Fruit fly (Drosophila melanogaster) whole organism, embryonic: ENCODE data around the gene Pgant8.

Source experiments
- CG1024 ChIP-seq: fragments of 200-800 bp; sonication (Bioruptor generic); IDR thresholded peaks from 2 replicates; pipeline ENCODE4 v1.3.6; 2022; ENCODE audit warnings: missing biosample characterization, missing genetic modification characterization
- CG10321 ChIP-seq: fragments of 200-800 bp; sonication (Bioruptor generic); IDR thresholded peaks from 2 replicates; pipeline ENCODE4 v1.3.6; 2022; ENCODE audit warnings: missing biosample characterization, missing genetic modification characterization
- CG10462 ChIP-seq: fragments of 200-800 bp; sonication (Bioruptor generic); optimal IDR thresholded peaks from 2 replicates; lab custom pipeline; 2016; ENCODE audit warnings: missing biosample characterization, missing genetic modification characterization
- CG11247 ChIP-seq: fragments of 200-800 bp; sonication (Bioruptor generic); IDR thresholded peaks from 2 replicates; pipeline ENCODE4 v1.3.6; 2022; ENCODE audit warnings: missing biosample characterization, missing genetic modification characterization
- CG11456 ChIP-seq: fragments of 200-800 bp; sonication (Bioruptor generic); IDR thresholded peaks from 3 replicates; pipeline ENCODE4 v1.3.6; 2022; ENCODE audit warnings: missing biosample characterization, missing genetic modification characterization
- CG11695 ChIP-seq: fragments of 200-800 bp; sonication (Bioruptor generic); IDR thresholded peaks from 3 replicates; pipeline ENCODE4 v1.3.6; 2022; ENCODE audit warnings: missing biosample characterization, missing genetic modification characterization
- CG11696 ChIP-seq: fragments of 200-800 bp; sonication (Bioruptor generic); IDR thresholded peaks from 2 replicates; pipeline ENCODE4 v1.3.6; 2022; ENCODE audit warnings: missing biosample characterization, missing genetic modification characterization
- CG12219 ChIP-seq: fragments of 200-800 bp; sonication (Bioruptor generic); optimal IDR thresholded peaks from 3 replicates; lab custom pipeline; 2018; ENCODE audit warnings: missing biosample characterization, mild to moderate bottlenecking, missing genetic modification characterization
- CG12391 ChIP-seq: fragments of 200-800 bp; sonication (Bioruptor generic); optimal IDR thresholded peaks from 3 replicates; lab custom pipeline; 2018; ENCODE audit warnings: missing biosample characterization, mild to moderate bottlenecking, missing genetic modification characterization, moderate library complexity
- CG12942 ChIP-seq: fragments of 200-800 bp; sonication (Bioruptor generic); optimal IDR thresholded peaks from 3 replicates; lab custom pipeline; 2016; ENCODE audit warnings: missing biosample characterization, missing genetic modification characterization
- CG14441 ChIP-seq: fragments of 200-800 bp; sonication (Bioruptor generic); IDR thresholded peaks from 2 replicates; pipeline ENCODE4 v1.3.6; 2022; ENCODE audit warnings: missing biosample characterization, missing genetic modification characterization
- CG15601 ChIP-seq: fragments of 200-800 bp; sonication (Bioruptor generic); optimal IDR thresholded peaks from 3 replicates; lab custom pipeline; 2019; ENCODE audit warnings: missing biosample characterization, mild to moderate bottlenecking, missing genetic modification characterization, moderate library complexity
- CG17612 ChIP-seq: fragments of 200-800 bp; sonication (Bioruptor generic); IDR thresholded peaks from 2 replicates; pipeline ENCODE4 v1.3.6; 2022; ENCODE audit warnings: missing biosample characterization, missing genetic modification characterization
- CG17802 ChIP-seq: fragments of 200-800 bp; sonication (Bioruptor generic); optimal IDR thresholded peaks from 2 replicates; lab custom pipeline; 2018; ENCODE audit warnings: missing biosample characterization, mild to moderate bottlenecking, missing genetic modification characterization, moderate library complexity
- CG17829 ChIP-seq: fragments of 200-800 bp; optimal IDR thresholded peaks from 2 replicates; lab custom pipeline; 2019; ENCODE audit warnings: missing biosample characterization, mild to moderate bottlenecking, missing genetic modification characterization, moderate library complexity
- CG30020 ChIP-seq: fragments of 200-800 bp; optimal IDR thresholded peaks from 2 replicates; lab custom pipeline; 2019; ENCODE audit warnings: missing biosample characterization, mild to moderate bottlenecking, missing genetic modification characterization, moderate library complexity
- CG30431 ChIP-seq: fragments of 200-800 bp; sonication (Bioruptor generic); optimal IDR thresholded peaks from 2 replicates; lab custom pipeline; 2017; ENCODE audit warnings: missing biosample characterization, missing genetic modification characterization
- CG31365 ChIP-seq: fragments of 200-800 bp; sonication (Bioruptor generic); optimal IDR thresholded peaks from 2 replicates; lab custom pipeline; 2018; ENCODE audit warnings: missing biosample characterization, mild to moderate bottlenecking, missing genetic modification characterization
- CG31388 ChIP-seq: fragments of 200-800 bp; sonication (Bioruptor generic); optimal IDR thresholded peaks from 2 replicates; lab custom pipeline; 2016; ENCODE audit warnings: missing biosample characterization, missing genetic modification characterization
- CG3281 ChIP-seq: fragments of 200-800 bp; sonication (Bioruptor generic); optimal IDR thresholded peaks from 3 replicates; lab custom pipeline; 2017; ENCODE audit warnings: missing biosample characterization, mild to moderate bottlenecking, missing genetic modification characterization
- CG42726 ChIP-seq: fragments of 200-800 bp; sonication (Bioruptor generic); IDR thresholded peaks from 2 replicates; pipeline ENCODE4 v1.3.6; 2022; ENCODE audit warnings: missing biosample characterization, missing genetic modification characterization; ENCODE audit not compliant: partially characterized antibody
- CG5245 ChIP-seq: fragments of 200-800 bp; sonication (Bioruptor generic); optimal IDR thresholded peaks from 3 replicates; lab custom pipeline; 2016; ENCODE audit warnings: missing biosample characterization, missing genetic modification characterization
- CG8290 ChIP-seq, 3 experiments: fragments of 200-800 bp; sonication (Bioruptor generic); optimal IDR thresholded peaks; 2 replicates each; lab custom pipeline; 2016 to 2019; ENCODE audit warnings: missing biosample characterization in 3 of 3, missing genetic modification characterization in 3 of 3, mild to moderate bottlenecking in 2 of 3, moderate library complexity in 1 of 3
- CG8924 ChIP-seq: fragments of 200-800 bp; optimal IDR thresholded peaks from 3 replicates; lab custom pipeline; 2019; ENCODE audit warnings: missing biosample characterization, mild to moderate bottlenecking, missing genetic modification characterization, moderate library complexity
- CG9727 ChIP-seq: fragments of 200-800 bp; sonication (Bioruptor generic); optimal IDR thresholded peaks from 3 replicates; lab custom pipeline; 2017; ENCODE audit warnings: missing biosample characterization, mild to moderate bottlenecking, missing genetic modification characterization
- CG9817 ChIP-seq: fragments of 200-800 bp; sonication (Bioruptor generic); optimal IDR thresholded peaks from 2 replicates; lab custom pipeline; 2018; ENCODE audit warnings: missing biosample characterization, mild to moderate bottlenecking, missing genetic modification characterization, moderate library complexity
- Dref ChIP-seq: fragments of 200-800 bp; sonication (Bioruptor generic); IDR thresholded peaks from 2 replicates; pipeline ENCODE4 v1.3.6; 2022; ENCODE audit warnings: missing biosample characterization, missing genetic modification characterization
- Elba2 ChIP-seq: fragments of 200-800 bp; sonication (Bioruptor generic); optimal IDR thresholded peaks from 3 replicates; lab custom pipeline; 2016; ENCODE audit warnings: missing biosample characterization, missing genetic modification characterization
- Ets97D ChIP-seq: fragments of 200-800 bp; sonication (Bioruptor generic); optimal IDR thresholded peaks from 3 replicates; lab custom pipeline; 2016; ENCODE audit warnings: missing biosample characterization, missing genetic modification characterization
- H2.0 ChIP-seq: fragments of 200-800 bp; sonication (Bioruptor generic); IDR thresholded peaks from 2 replicates; pipeline ENCODE4 v1.3.6; 2022; ENCODE audit warnings: missing biosample characterization, missing genetic modification characterization
- HLH3B ChIP-seq: fragments of 200-800 bp; sonication (Bioruptor generic); IDR thresholded peaks from 2 replicates; pipeline ENCODE4 v1.3.6; 2022; ENCODE audit warnings: missing biosample characterization, missing genetic modification characterization
- HLHmδ ChIP-seq: fragments of 200-800 bp; sonication (Bioruptor generic); optimal IDR thresholded peaks from 2 replicates; lab custom pipeline; 2018; ENCODE audit warnings: missing biosample characterization, mild to moderate bottlenecking, missing genetic modification characterization, moderate library complexity
- Hmr ChIP-seq: fragments of 200-800 bp; sonication (Bioruptor generic); optimal IDR thresholded peaks from 3 replicates; lab custom pipeline; 2017; ENCODE audit warnings: mild to moderate bottlenecking, missing biosample characterization, missing genetic modification reagents, missing genetic modification characterization
- Myb ChIP-seq: fragments of 200-800 bp; sonication (Bioruptor generic); optimal IDR thresholded peaks from 2 replicates; lab custom pipeline; 2016; ENCODE audit warnings: missing biosample characterization, missing genetic modification characterization
- Nf-YC ChIP-seq: fragments of 200-800 bp; optimal IDR thresholded peaks from 3 replicates; lab custom pipeline; 2019; ENCODE audit warnings: missing biosample characterization, mild to moderate bottlenecking, missing genetic modification characterization, moderate library complexity
- Ravus ChIP-seq: fragments of 200-800 bp; sonication (Bioruptor generic); IDR thresholded peaks from 2 replicates; pipeline ENCODE4 v1.3.6; 2022; ENCODE audit warnings: missing biosample characterization, missing genetic modification characterization
- Usf ChIP-seq: fragments of 200-800 bp; sonication (Bioruptor generic); optimal IDR thresholded peaks from 2 replicates; lab custom pipeline; 2017; ENCODE audit warnings: missing genotype, missing biosample characterization, missing genetic modification characterization
- ato ChIP-seq: fragments of 200-800 bp; sonication (Bioruptor generic); IDR thresholded peaks from 2 replicates; pipeline ENCODE4 v1.3.6; 2022; ENCODE audit warnings: missing biosample characterization, missing genetic modification characterization; ENCODE audit not compliant: partially characterized antibody
- dimm ChIP-seq: fragments of 200-800 bp; sonication (Bioruptor generic); IDR thresholded peaks from 2 replicates; pipeline ENCODE4 v1.3.6; 2022; ENCODE audit warnings: missing biosample characterization, missing genetic modification characterization
- emc ChIP-seq: fragments of 200-800 bp; sonication (Bioruptor generic); optimal IDR thresholded peaks from 2 replicates; lab custom pipeline; 2016; ENCODE audit warnings: missing biosample characterization, missing genetic modification characterization
- ken ChIP-seq: fragments of 200-800 bp; sonication (Bioruptor generic); IDR thresholded peaks from 3 replicates; pipeline ENCODE4 v1.3.6; 2022; ENCODE audit warnings: missing biosample characterization, missing genetic modification characterization
- klu ChIP-seq: fragments of 200-800 bp; sonication (Bioruptor generic); IDR thresholded peaks from 2 replicates; pipeline ENCODE4 v1.3.6; 2022; ENCODE audit warnings: missing biosample characterization, missing genetic modification characterization
- lilli ChIP-seq: fragments of 200-800 bp; sonication (Bioruptor generic); optimal IDR thresholded peaks from 3 replicates; lab custom pipeline; 2016; ENCODE audit warnings: missing biosample characterization, missing genetic modification characterization
- salm ChIP-seq: fragments of 200-800 bp; sonication (Bioruptor generic); optimal IDR thresholded peaks from 2 replicates; lab custom pipeline; 2018; ENCODE audit warnings: missing biosample characterization, mild to moderate bottlenecking, missing genetic modification characterization
- tap ChIP-seq: fragments of 200-800 bp; optimal IDR thresholded peaks from 3 replicates; lab custom pipeline; 2019; ENCODE audit warnings: missing biosample characterization, mild to moderate bottlenecking, missing genetic modification characterization, moderate library complexity
- tll ChIP-seq, 2 experiments: fragments of 200-800 bp in 1 of 2; fragments of >200 bp in 1 of 2; sonication (Bioruptor generic) in 1 of 2; optimal IDR thresholded peaks; 2 replicates each; lab custom pipeline; 2017 to 2019; ENCODE audit warnings: missing biosample characterization in 2 of 2, missing genetic modification characterization in 2 of 2, mild to moderate bottlenecking in 1 of 2, moderate library complexity in 1 of 2
- tna ChIP-seq: fragments of 200-800 bp; sonication (Bioruptor generic); IDR thresholded peaks from 2 replicates; pipeline ENCODE4 v1.3.6; 2022; ENCODE audit warnings: missing biosample characterization, missing genetic modification characterization; ENCODE audit not compliant: partially characterized antibody
- unpg ChIP-seq: fragments of 200-800 bp; sonication (Bioruptor generic); optimal IDR thresholded peaks from 3 replicates; lab custom pipeline; 2018; ENCODE audit warnings: missing biosample characterization, mild to moderate bottlenecking, missing genetic modification characterization, moderate library complexity
- yki ChIP-seq: fragments of >200 bp; optimal IDR thresholded peaks from 3 replicates; lab custom pipeline; 2018
- zen2 ChIP-seq: fragments of 200-800 bp; sonication (Bioruptor generic); IDR thresholded peaks from 3 replicates; pipeline ENCODE4 v1.3.6; 2022; ENCODE audit warnings: missing biosample characterization, missing genetic modification characterization; ENCODE audit not compliant: partially characterized antibody

The Pgant8 gene

dm6 chr3L:15713932-15714492 is 30.3 kb downstream of the Pgant8 start (continued):
- TF ChIP-seq salm (tag; lab: Kevin White, UChicago) (peak; percentile 11), klu (GFP tag; lab: Robert Waterston, UW) (no peak), Myb (GFP tag; lab: Kevin White, UChicago) (peak; percentile 21), CG12219 (GFP tag; lab: Kevin White, UChicago) (peak; percentile 44), CG10462 (GFP tag; lab: Kevin White, UChicago) (no peak), CG11456 (peak; percentile 63; the same call in 2 of the 3 replicates), CG8290 (GFP tag; optimal IDR thresholded peaks at IDR 0.05; lab: Kevin White, UChicago) (peak; percentile 56), CG8290 (tag; optimal IDR thresholded peaks at IDR 0.05; lab: Kevin White, UChicago) (peak in 1 of 2 experiments; percentile 65), ken (GFP tag; lab: Robert Waterston, UW) (0 out of 3 replicates have a peak, but pooled peaks have one; percentile 36), Ets97D (GFP tag; lab: Kevin White, UChicago) (no peak), CG31388 (GFP tag; lab: Kevin White, UChicago) (no peak), CG1024 (peak; percentile 71), CG5245 (GFP tag; lab: Kevin White, UChicago) (no peak), Hmr (peak; percentile 75), CG11695 (GFP tag; lab: Robert Waterston, UW) (peak; percentile 60; the same call in 1 of the 3 replicates), CG12942 (peak; percentile 41), Ravus (GFP tag; lab: Robert Waterston, UW) (no peak), CG30431 (GFP tag; lab: Kevin White, UChicago) (peak; percentile 26), emc (GFP tag; lab: Kevin White, UChicago) (no peak), lilli (GFP tag; lab: Kevin White, UChicago) (peak; percentile 22), CG11696 (GFP tag; lab: Robert Waterston, UW) (no peak), CG9727 (GFP tag; lab: Kevin White, UChicago) (peak; percentile 78), CG14441 (GFP tag; lab: Robert Waterston, UW) (0 out of 2 replicates have a peak, but pooled peaks have one; percentile 16), unpg (GFP tag; lab: Kevin White, UChicago) (peak; percentile 34), CG10321 (GFP tag; lab: Robert Waterston, UW) (0 out of 2 replicates have a peak, but pooled peaks have one; percentile 12), yki (lab: Kevin White, UChicago) (no peak), H2.0 (GFP tag; lab: Robert Waterston, UW) (no peak), Nf-YC (no peak), CG17612 (GFP tag; lab: Robert Waterston, UW) (0 out of 2 replicates have a peak, but pooled peaks have one; percentile 50), CG17829 (tag; lab: Kevin White, UChicago) (no peak), CG30020 (tag; lab: Kevin White, UChicago) (no peak), CG15601 (tag; lab: Kevin White, UChicago) (peak; percentile 46), zen2 (no peak), HLHmδ (GFP tag; lab: Kevin White, UChicago) (peak; percentile 2), tna (GFP tag; lab: Robert Waterston, UW) (no peak), Elba2 (GFP tag; lab: Kevin White, UChicago) (no peak), tap (tag; lab: Kevin White, UChicago) (no peak), CG3281 (GFP tag; lab: Kevin White, UChicago) (peak; percentile 36), dimm (GFP tag; lab: Robert Waterston, UW) (no peak), tll (GFP tag; optimal IDR thresholded peaks at IDR 0.05; lab: Kevin White, UChicago) (peak in 1 of 2 experiments; percentile 64), CG8924 (tag; lab: Kevin White, UChicago) (peak; percentile 52), Usf (no peak), CG9817 (tag; lab: Kevin White, UChicago) (no peak), HLH3B (GFP tag; lab: Robert Waterston, UW) (peak; percentile 25; the same call in 1 of the 2 replicates), CG17802 (peak; percentile 10), CG11247 (GFP tag; lab: Robert Waterston, UW) (peak; percentile 51), CG42726 (no peak), ato (GFP tag; lab: Robert Waterston, UW) (no peak), Dref (no peak), CG12391 (tag; lab: Kevin White, UChicago) (no peak), CG31365 (tag; lab: Kevin White, UChicago) (peak; percentile 14)
